Worm (Caenorhabditis elegans) whole organism, L4 larva: ENCODE measurements around the gene his-24.
A peak's percentile ranks its signal among the peaks of the same experiment; 100 is the strongest.

ENCODE experiments used
- aly-2 ChIP-seq: sonication (generic microtip); optimal IDR thresholded peaks from 2 replicates; lab custom pipeline; 2018; ENCODE audit warnings: missing biosample characterization, missing genetic modification characterization
- ceh-82 ChIP-seq: sonication (generic microtip); optimal IDR thresholded peaks from 2 replicates; lab custom pipeline; 2017; ENCODE audit warnings: missing biosample characterization, missing genetic modification characterization
- hlh-30 ChIP-seq: sonication (generic microtip); optimal IDR thresholded peaks from 2 replicates; lab custom pipeline; 2017; ENCODE audit warnings: antibody characterized with exemption, mild to moderate bottlenecking, missing genetic modification characterization, missing compliant biosample characterization; ENCODE audit not compliant: insufficient read depth
- lir-3 ChIP-seq: sonication (generic microtip); optimal IDR thresholded peaks from 2 replicates; lab custom pipeline; 2016; ENCODE audit warnings: mild to moderate bottlenecking, missing genetic modification characterization, missing compliant biosample characterization
- nhr-77 ChIP-seq: fragments of 150-350 bp; optimal IDR thresholded peaks from 2 replicates; lab custom pipeline; 2014; ENCODE audit warnings: missing biosample characterization, missing genetic modification characterization
- skn-1 ChIP-seq: fragments of 150-350 bp; optimal IDR thresholded peaks from 2 replicates; lab custom pipeline; 2014; ENCODE audit warnings: missing biosample characterization, missing genetic modification characterization
- unc-130 ChIP-seq: sonication (generic microtip); optimal IDR thresholded peaks from 2 replicates; lab custom pipeline; 2016; ENCODE audit warnings: missing genetic modification reagents, missing genetic modification characterization, missing compliant biosample characterization
- unc-62 ChIP-seq, 3 experiments: fragments of 150-350 bp in 1 of 3; sonication (generic microtip); optimal IDR thresholded peaks in 2 of 3; peaks in 1 of 3; 1 replicate in 1 of 3; 2 replicates in 2 of 3; lab custom pipeline; 2014 to 2017; ENCODE audit warnings: missing biosample characterization in 3 of 3, missing genetic modification characterization in 3 of 3, missing genetic modification reagents in 3 of 3, missing genotype in 1 of 3
- ztf-11 ChIP-seq: fragments of 150-350 bp; optimal IDR thresholded peaks from 2 replicates; lab custom pipeline; 2014; ENCODE audit warnings: missing biosample characterization, missing genetic modification characterization

- TF ChIP-seq hlh-30 (tag; lab: Kevin White, UChicago): peak; percentile 7
- TF ChIP-seq skn-1 (tag; lab: Kevin White, UChicago): no peak
- no peak for TF ChIP-seq aly-2
- no peak for TF ChIP-seq unc-62 (GFP tag; optimal IDR thresholded peaks at IDR 0.05 in 1 of 2; lab: Kevin White, UChicago)
- no peak for TF ChIP-seq unc-62 (tag; optimal IDR thresholded peaks at IDR 0.05; lab: Kevin White, UChicago)
- TF ChIP-seq ceh-82 (tag; lab: Kevin White, UChicago): no peak
- TF ChIP-seq nhr-77 (tag; lab: Kevin White, UChicago): no peak
- TF ChIP-seq lir-3 (tag; lab: Kevin White, UChicago): no peak
- TF ChIP-seq unc-130 (GFP tag; lab: Kevin White, UChicago): no peak
- TF ChIP-seq ztf-11 (tag; lab: Kevin White, UChicago): no peak
These were observed 44.2 kb downstream of the his-24 start, which contains the start of gene T24C2.5 for ce11 chrX:14534117-14534516.
